Fruit fly (Drosophila melanogaster): ENCODE measurements around the gene brk.

Gene brk

dm6 chrX:7336121-7336961 is 28.6 kb downstream of the brk start (continued):
- TF ChIP-seq CG5953 (GFP tag; IDR thresholded peaks at IDR 0.05) = peak; percentile 71
- TF ChIP-seq dimm (GFP tag; IDR thresholded peaks at IDR 0.05) = peak; percentile 41; the same call in 1 of the 2 replicates
- peak; percentile 67 for TF ChIP-seq Nf-YC (tag; optimal IDR thresholded peaks at IDR 0.05)
- peak; percentile 73 for TF ChIP-seq CG17568 (GFP tag; optimal IDR thresholded peaks at IDR 0.05)
- peak; percentile 99 for TF ChIP-seq sens (GFP tag)
- peak; percentile 93 for TF ChIP-seq CG4424 (GFP tag; optimal IDR thresholded peaks at IDR 0.05)
- TF ChIP-seq sd (tag; optimal IDR thresholded peaks at IDR 0.05) = peak; percentile 71
- TF ChIP-seq CG31224 (GFP tag; IDR thresholded peaks at IDR 0.05) = peak; percentile 51; the same call in 1 of the 2 replicates
- peak; percentile 89 for TF ChIP-seq Atf3 (GFP tag; optimal IDR thresholded peaks at IDR 0.05)
- peak; percentile 76 for TF ChIP-seq fd3F (GFP tag; optimal IDR thresholded peaks at IDR 0.05)
- TF ChIP-seq Dbx (GFP tag; IDR thresholded peaks at IDR 0.05) = no peak
- peak; percentile 75 for TF ChIP-seq CG4404 (GFP tag; IDR thresholded peaks at IDR 0.05)
- TF ChIP-seq sens-2 (GFP tag; IDR thresholded peaks at IDR 0.05) = peak; percentile 55; the same call in 1 of the 2 replicates
- peak; percentile 55 for TF ChIP-seq mirr (GFP tag; optimal IDR thresholded peaks at IDR 0.05)
- peak; percentile 95 for TF ChIP-seq Xrp1 (GFP tag; IDR thresholded peaks at IDR 0.05)
- peak; percentile 86 for TF ChIP-seq CHES-1-like (GFP tag; optimal IDR thresholded peaks at IDR 0.05)
- TF ChIP-seq jigr1 (GFP tag; IDR thresholded peaks at IDR 0.05) = peak; percentile 78; the same call in 2 of the 3 replicates
- TF ChIP-seq Ets65A (GFP tag) = peak; percentile 99
- TF ChIP-seq CG8290 (GFP tag; optimal IDR thresholded peaks at IDR 0.05) = peak; percentile 74
- TF ChIP-seq CG8290 (tag; optimal IDR thresholded peaks at IDR 0.05) = peak; percentile 63 to 93
- peak; percentile 79 for TF ChIP-seq CG1024 (GFP tag; IDR thresholded peaks at IDR 0.05)
- TF ChIP-seq CG3163 (GFP tag; optimal IDR thresholded peaks at IDR 0.05) = peak; percentile 56
- TF ChIP-seq CG8478 (optimal IDR thresholded peaks at IDR 0.05) = peak; percentile 76
- peak; percentile 89 for TF ChIP-seq CG12236 (GFP tag; optimal IDR thresholded peaks at IDR 0.05)
- no peak for TF ChIP-seq Bgb (GFP tag; IDR thresholded peaks at IDR 0.05; ENCODE audit: partially characterized antibody)
- TF ChIP-seq ato (GFP tag; IDR thresholded peaks at IDR 0.05; ENCODE audit: partially characterized antibody) = no peak
- peak; percentile 82 for TF ChIP-seq CG1792 (GFP tag; optimal IDR thresholded peaks at IDR 0.05)
- TF ChIP-seq CG10959 (GFP tag; IDR thresholded peaks at IDR 0.05) = peak; percentile 83
- peak; percentile 35 for TF ChIP-seq Hey (tag; optimal IDR thresholded peaks at IDR 0.05)
- TF ChIP-seq CG4360 (GFP tag; IDR thresholded peaks at IDR 0.05) = peak; percentile 62
- TF ChIP-seq B-H1 (GFP tag; IDR thresholded peaks at IDR 0.05) = peak; percentile 72; the same call in 2 of the 3 replicates
- peak; percentile 87 for TF ChIP-seq CG31388 (GFP tag; optimal IDR thresholded peaks at IDR 0.05)
- TF ChIP-seq CG13624 (GFP tag; optimal IDR thresholded peaks at IDR 0.05) = peak; percentile 84
- peak; percentile 77 for TF ChIP-seq her (GFP tag; optimal IDR thresholded peaks at IDR 0.05)
- TF ChIP-seq CG12219 (GFP tag; optimal IDR thresholded peaks at IDR 0.05) = peak; percentile 96
- peak; percentile 76 for TF ChIP-seq ranshi (GFP tag; IDR thresholded peaks at IDR 0.05)
- peak; percentile 80 for TF ChIP-seq Hmr (GFP tag; optimal IDR thresholded peaks at IDR 0.05)
- peak; percentile 90 for TF ChIP-seq CG18599 (GFP tag; optimal IDR thresholded peaks at IDR 0.05)
- TF ChIP-seq wdn (GFP tag; IDR thresholded peaks at IDR 0.05) = peak; percentile 59
- peak; percentile 88 for TF ChIP-seq Six4 (GFP tag; optimal IDR thresholded peaks at IDR 0.05)
- no peak for TF ChIP-seq Elba2 (GFP tag; optimal IDR thresholded peaks at IDR 0.05)
- TF ChIP-seq CG2875 (GFP tag; optimal IDR thresholded peaks at IDR 0.05) = peak; percentile 92
- peak; percentile 92 for TF ChIP-seq CG6689 (GFP tag; IDR thresholded peaks at IDR 0.05)
- TF ChIP-seq CG2116 (GFP tag; optimal IDR thresholded peaks at IDR 0.05) = peak; percentile 65
- peak; percentile 53 for TF ChIP-seq vfl (GFP tag; optimal IDR thresholded peaks at IDR 0.05)
- TF ChIP-seq CG13296 (GFP tag; optimal IDR thresholded peaks at IDR 0.05) = peak; percentile 85
- TF ChIP-seq Sox102F (GFP tag; optimal IDR thresholded peaks at IDR 0.05) = peak; percentile 95
- peak; percentile 93 for TF ChIP-seq Chrac-16 (GFP tag; optimal IDR thresholded peaks at IDR 0.05)
- peak; percentile 80 for TF ChIP-seq danr (GFP tag; IDR thresholded peaks at IDR 0.05)
- TF ChIP-seq Bdp1 (GFP tag; optimal IDR thresholded peaks at IDR 0.05) = peak; percentile 77
- TF ChIP-seq Ravus (GFP tag; IDR thresholded peaks at IDR 0.05) = peak; percentile 49
